Worm (Caenorhabditis elegans): ENCODE measurements around the gene pals-26.

pals-26 gene

ce11 chrIII:4398463-4398862 is 23.5 kb downstream of the pals-26 start, which contains the start of gene R07E5.6:
R07E5.6 (plus strand) TSS chrIII:4398763.
- TF ChIP-seq akir-1 (GFP tag; optimal IDR thresholded peaks at IDR 0.05) (no peak), F23B12.7 (tag; optimal IDR thresholded peaks at IDR 0.05; ENCODE audit: insufficient read depth) (no peak), F33H1.4 (GFP tag; IDR thresholded peaks at IDR 0.05) (no peak), dpl-1 (GFP tag; optimal IDR thresholded peaks at IDR 0.05) (no peak), cebp-2 (GFP tag; IDR thresholded peaks at IDR 0.05) (no peak), let-526 (GFP tag; IDR thresholded peaks at IDR 0.05) (no peak), T26A5.8 (tag; optimal IDR thresholded peaks at IDR 0.05) (no peak), die-1 (tag; optimal IDR thresholded peaks at IDR 0.05) (no peak), him-1 (tag; optimal IDR thresholded peaks at IDR 0.05) (no peak)

- no peak for TF ChIP-seq ceh-100 (GFP tag; IDR thresholded peaks at IDR 0.05)
These were observed 26.2 kb downstream of the pals-26 start, which contains the start of gene R07E5.15 for ce11 chrIII:4401142-4401541. R07E5.15 (plus strand) TSS chrIII:4401442.

DNA sequence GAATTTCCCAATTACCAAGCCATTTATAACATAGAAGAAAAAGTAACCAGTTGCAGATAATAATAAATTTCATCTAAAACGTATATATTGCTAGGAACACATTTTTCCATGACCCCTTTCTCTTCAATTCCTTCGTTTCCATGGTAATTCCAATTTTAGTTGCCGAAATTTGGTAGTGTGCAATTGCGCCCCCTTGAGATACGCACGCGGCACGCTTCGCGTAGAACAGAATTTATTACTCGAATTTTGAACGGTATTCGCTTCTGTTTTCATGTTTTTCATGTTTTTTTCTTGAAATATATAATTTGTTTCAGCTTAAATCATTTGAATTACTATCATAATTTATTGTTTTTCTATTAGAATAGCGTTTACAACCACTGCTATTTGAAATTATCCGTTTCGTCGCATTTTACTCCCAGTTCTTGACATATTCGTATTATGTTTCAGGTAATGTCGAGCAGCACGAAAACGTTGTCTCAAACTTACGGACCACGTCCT is 29.4 kb downstream of the pals-26 start, which contains the start of the genes R07E5.17 and snfc-5:
R07E5.17 (minus strand) TSS at position 98 of the 498 bp plus-strand sequence.
snfc-5 (plus strand) TSS at position 448 of the 498 bp plus-strand sequence.
- TF ChIP-seq somi-1 (GFP tag; optimal IDR thresholded peaks at IDR 0.05) (no peak), dpl-1 (GFP tag; optimal IDR thresholded peaks at IDR 0.05) (no peak), let-526 (GFP tag; IDR thresholded peaks at IDR 0.05) (no peak), ztf-25 (GFP tag; IDR thresholded peaks at IDR 0.05) (no peak), efl-1 (GFP tag; optimal IDR thresholded peaks at IDR 0.05) (no peak), madf-3 (GFP tag; IDR thresholded peaks at IDR 0.05) (peak; percentile 92), nfya-1 (tag; optimal IDR thresholded peaks at IDR 0.05; ENCODE audit: borderline replicate concordance, insufficient read depth) (no peak), nhr-120 (GFP tag; IDR thresholded peaks at IDR 0.05) (no peak), hmg-1.2 (GFP tag; IDR thresholded peaks at IDR 0.05) (peak; percentile 15; the same call in 1 of the 2 replicates), F57C9.4 (tag; optimal IDR thresholded peaks at IDR 0.05) (no peak), F55B11.4 (tag; optimal IDR thresholded peaks at IDR 0.05; ENCODE audit: borderline replicate concordance, insufficient read depth) (no peak), dox-1 (GFP tag; IDR thresholded peaks at IDR 0.05) (0 out of 2 replicates have a peak, but pooled peaks have one; percentile 28), nhr-90 (tag; optimal IDR thresholded peaks at IDR 0.05) (no peak), mcd-1 (GFP tag; IDR thresholded peaks at IDR 0.05) (0 out of 2 replicates have a peak, but pooled peaks have one; percentile 22), F23B12.7 (tag; optimal IDR thresholded peaks at IDR 0.05; ENCODE audit: insufficient read depth) (peak; percentile 32), attf-5 (GFP tag; optimal IDR thresholded peaks at IDR 0.05) (peak; percentile 68), let-607 (tag; optimal IDR thresholded peaks at IDR 0.05) (no peak), F33H1.4 (GFP tag; IDR thresholded peaks at IDR 0.05) (no peak), B0019.2 (GFP tag; conservative IDR thresholded peaks at IDR 0.05) (no peak), ceh-27 (GFP tag; optimal IDR thresholded peaks at IDR 0.05) (no peak), tlf-1 (GFP tag; optimal IDR thresholded peaks at IDR 0.05) (no peak), tbx-9 (tag; optimal IDR thresholded peaks at IDR 0.05; ENCODE audit: borderline replicate concordance) (no peak), lsl-1 (GFP tag; optimal IDR thresholded peaks at IDR 0.05) (no peak)

DNA sequence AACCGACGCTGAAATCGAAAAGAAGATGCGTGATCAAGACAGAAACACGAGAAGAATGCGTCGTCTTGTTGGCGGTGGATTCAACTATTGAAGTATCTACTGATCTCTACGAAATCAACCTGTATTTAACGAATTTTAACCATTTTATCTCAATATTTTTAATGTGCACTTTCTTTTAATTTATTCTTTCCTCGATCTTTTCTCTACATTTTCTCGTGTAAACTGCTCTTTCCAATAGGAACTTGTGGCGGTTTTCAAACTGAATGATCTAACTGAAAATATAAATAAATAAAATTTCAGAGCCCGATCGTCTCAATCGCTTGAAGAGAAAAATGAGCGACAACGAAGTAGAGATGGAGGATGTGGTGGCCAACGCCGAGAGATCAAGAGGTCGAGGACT is 31.0 kb downstream of the pals-26 start, which contains the start of gene rnp-4:
rnp-4 (plus strand) TSS at position 301 of the 400 bp plus-strand sequence.
- TF ChIP-seq mes-4 (tag; optimal IDR thresholded peaks at IDR 0.05) (no peak), nhr-80 (tag; optimal IDR thresholded peaks at IDR 0.05) (no peak), madf-10 (tag; optimal IDR thresholded peaks at IDR 0.05) (no peak), Y53G8AR.9 (GFP tag; conservative IDR thresholded peaks at IDR 0.05) (0 out of 2 replicates have a peak, but pooled peaks have one; percentile 17), nhr-120 (GFP tag; IDR thresholded peaks at IDR 0.05) (no peak), zfh-2 (GFP tag; conservative IDR thresholded peaks at IDR 0.05) (no peak), lin-26 (GFP tag; IDR thresholded peaks at IDR 0.05) (peak; percentile 39; the same call in 1 of the 2 replicates), ekl-4 (GFP tag; IDR thresholded peaks at IDR 0.05) (no peak), ZK185.1 (tag; optimal IDR thresholded peaks at IDR 0.05; ENCODE audit: poor library complexity, severe bottlenecking) (no peak), nfyb-1 (GFP tag; IDR thresholded peaks at IDR 0.05) (no peak), gei-17 (GFP tag; optimal IDR thresholded peaks at IDR 0.05) (no peak), F33H1.4 (GFP tag; IDR thresholded peaks at IDR 0.05) (no peak), repo-1 (tag; optimal IDR thresholded peaks at IDR 0.05) (no peak), tbx-9 (tag; optimal IDR thresholded peaks at IDR 0.05; ENCODE audit: borderline replicate concordance) (no peak), hsf-1 (GFP tag; IDR thresholded peaks at IDR 0.05) (0 out of 2 replicates have a peak, but pooled peaks have one; percentile 29), Y79H2A.3 (GFP tag; conservative IDR thresholded peaks at IDR 0.05) (no peak), cebp-2 (GFP tag; IDR thresholded peaks at IDR 0.05) (no peak), hlh-12 (tag; optimal IDR thresholded peaks at IDR 0.05) (no peak)

All from whole organism, young adult.